Worm (Caenorhabditis elegans) whole organism, L4 larva: ENCODE data around the gene fkb-6.

Experiments
- egl-27 ChIP-seq: sonication (generic microtip); optimal IDR thresholded peaks from 3 replicates; lab custom pipeline; 2017; ENCODE audit warnings: missing biosample characterization, missing genetic modification reagents, missing genetic modification characterization
- lin-39 ChIP-seq: fragments of 150-350 bp; optimal IDR thresholded peaks from 2 replicates; lab custom pipeline; 2014; ENCODE audit warnings: missing biosample characterization, missing genetic modification reagents, missing genetic modification characterization
- mep-1 ChIP-seq: fragments of 150-350 bp; sonication (generic microtip); optimal IDR thresholded peaks from 3 replicates; lab custom pipeline; 2014; ENCODE audit warnings: missing biosample characterization, missing genetic modification characterization
- nhr-11 ChIP-seq: fragments of 150-350 bp; optimal IDR thresholded peaks from 2 replicates; lab custom pipeline; 2014; ENCODE audit warnings: missing biosample characterization, missing genetic modification characterization
- nhr-76 ChIP-seq: fragments of 150-350 bp; optimal IDR thresholded peaks from 2 replicates; lab custom pipeline; 2014; ENCODE audit warnings: missing biosample characterization, missing genetic modification characterization
- pha-4 ChIP-seq, 2 experiments: fragments of 150-350 bp in 1 of 2; fragments of 200-800 bp in 1 of 2; sonication (Bioruptor generic) in 1 of 2; IDR thresholded peaks in 1 of 2; optimal IDR thresholded peaks in 1 of 2; 2 replicates each; pipeline versions ENCODE4 v1.3.6 to Lab custom; 2014 to 2022; ENCODE audit warnings: missing genetic modification characterization in 2 of 2, missing genetic modification reagents in 2 of 2, missing biosample characterization in 1 of 2, missing compliant biosample characterization in 1 of 2
- snpc-4 ChIP-seq: fragments of 150-350 bp; optimal IDR thresholded peaks from 2 replicates; lab custom pipeline; 2014; ENCODE audit warnings: missing biosample characterization, missing genetic modification characterization
- spr-3 ChIP-seq: fragments of 200-800 bp; sonication (Bioruptor generic); optimal IDR thresholded peaks from 2 replicates; lab custom pipeline; 2018; ENCODE audit warnings: mild to moderate bottlenecking, missing genetic modification characterization, missing compliant biosample characterization

DNA sequence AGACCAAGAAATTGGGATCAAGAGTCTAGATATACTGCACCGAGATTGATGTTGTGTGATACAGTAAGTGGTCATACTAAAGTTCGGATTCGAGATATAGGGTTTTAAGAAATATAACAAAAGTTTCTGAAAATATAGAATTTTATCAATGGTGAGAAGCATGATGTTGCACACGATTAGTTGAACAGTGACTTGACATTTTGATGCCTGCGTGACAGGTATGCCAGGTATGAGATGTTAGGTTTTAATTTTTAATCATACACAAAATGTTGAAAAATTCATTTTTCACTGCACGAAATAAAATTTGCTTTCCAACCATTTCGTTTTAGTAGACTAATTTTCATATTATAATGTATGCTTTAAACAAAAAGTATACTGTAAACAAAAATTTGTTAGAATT, 15.5 kb upstream of the fkb-6 start:
- no peak for TF ChIP-seq lin-39
- no peak for TF ChIP-seq egl-27 (tag; lab: Kevin White, UChicago)
- TF ChIP-seq nhr-11 (tag; lab: Kevin White, UChicago) = no peak
- no peak for TF ChIP-seq snpc-4 (tag; lab: Kevin White, UChicago)
- TF ChIP-seq nhr-76 = no peak
- no peak for TF ChIP-seq spr-3 (GFP tag; lab: Kevin White, UChicago)
- TF ChIP-seq pha-4 (GFP tag; IDR thresholded peaks at IDR 0.05; lab: Robert Waterston, UW) = no peak
- TF ChIP-seq pha-4 (tag; optimal IDR thresholded peaks at IDR 0.05; lab: Kevin White, UChicago) = no peak
- TF ChIP-seq mep-1 (tag; lab: Kevin White, UChicago) = no peak
